Fruit fly (Drosophila melanogaster) Kc167 (cell line): Measurements from ENCODE around the gene CG46468.

Source experiments
- Myc ChIP-seq: fragments of >200 bp; optimal IDR thresholded peaks from 2 replicates; lab custom pipeline; 2017; ENCODE audit warnings: missing external identifiers
- Sin3A ChIP-seq: fragments of >200 bp; optimal IDR thresholded peaks from 2 replicates; lab custom pipeline; 2018; ENCODE audit warnings: missing external identifiers
- h ChIP-seq: fragments of >200 bp; optimal IDR thresholded peaks from 3 replicates; lab custom pipeline; 2018; ENCODE audit warnings: missing external identifiers
- insv ChIP-seq: fragments of >200 bp; optimal IDR thresholded peaks from 3 replicates; lab custom pipeline; 2018; ENCODE audit warnings: missing external identifiers
- psq ChIP-seq: fragments of >200 bp; optimal IDR thresholded peaks from 2 replicates; lab custom pipeline; 2017; ENCODE audit warnings: missing external identifiers
- ttk ChIP-seq: sonication (Bioruptor generic); optimal IDR thresholded peaks from 2 replicates; lab custom pipeline; 2017; ENCODE audit warnings: missing external identifiers

Gene CG46468

DNA sequence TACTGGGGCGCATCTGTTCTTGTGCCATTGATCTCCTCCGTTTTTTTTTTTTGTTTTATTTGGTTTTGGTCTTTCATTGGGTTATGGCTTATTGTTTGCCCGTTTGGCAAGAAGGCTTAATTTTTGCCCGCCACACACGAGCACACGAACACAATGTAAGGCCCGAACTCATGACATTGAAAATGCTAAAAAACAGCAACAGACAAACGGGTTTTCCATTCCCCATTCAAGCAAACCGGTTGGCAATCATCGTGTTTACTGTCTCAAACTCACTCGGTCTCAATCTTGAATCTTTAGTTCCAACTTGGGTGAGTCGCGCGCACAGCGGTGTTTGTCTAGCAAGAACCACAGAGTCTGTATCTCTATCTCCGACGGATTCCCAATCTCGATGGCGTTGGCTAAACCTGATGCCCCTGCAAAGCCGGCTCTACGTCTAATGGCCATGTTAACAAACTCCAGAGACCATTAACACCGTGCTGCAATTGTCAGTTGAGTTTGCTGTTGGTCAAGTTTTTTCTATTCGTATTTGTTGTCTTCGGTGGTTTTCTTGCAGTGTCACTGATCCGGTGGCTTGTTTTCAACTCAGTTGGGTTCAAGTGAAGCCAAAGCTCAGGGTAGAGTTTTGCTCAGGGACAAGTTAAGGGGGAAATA, 56.6 kb downstream of the CG46468 start:
- TF ChIP-seq insv (lab: Kevin White, UChicago) (no peak), ttk (lab: Kevin White, UChicago) (no peak), psq (no peak), h (lab: Kevin White, UChicago) (no peak), Sin3A (lab: Kevin White, UChicago) (no peak), Myc (lab: Kevin White, UChicago) (no peak)

DNA sequence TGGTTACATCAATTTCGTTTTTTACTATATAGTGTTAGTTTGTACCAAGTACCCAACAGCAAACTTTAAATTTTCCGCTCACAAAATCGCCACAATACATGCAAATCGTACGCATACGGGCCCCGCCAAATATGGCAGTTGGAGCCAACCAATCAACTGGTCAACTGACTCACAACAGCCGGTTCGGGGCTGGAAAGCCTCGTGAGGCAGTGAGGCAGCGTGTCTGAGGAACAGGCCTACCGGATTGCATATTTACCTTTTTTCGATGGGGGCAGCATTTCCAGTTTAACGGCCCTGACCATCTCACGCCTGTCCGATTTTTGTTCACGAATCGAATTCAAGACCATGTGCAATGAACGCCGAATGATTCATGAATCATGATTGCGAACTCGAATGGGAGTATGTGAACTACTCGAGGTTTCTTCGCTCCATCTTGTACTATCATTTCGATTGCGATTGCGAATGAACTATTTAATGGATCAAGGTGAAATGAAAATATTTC, 58.7 kb downstream of the CG46468 start:
- TF ChIP-seq Sin3A (lab: Kevin White, UChicago): no peak
- no peak for TF ChIP-seq h (lab: Kevin White, UChicago)
- no peak for TF ChIP-seq insv (lab: Kevin White, UChicago)
- TF ChIP-seq Myc (lab: Kevin White, UChicago): no peak
- no peak for TF ChIP-seq psq
- no peak for TF ChIP-seq ttk (lab: Kevin White, UChicago)

DNA sequence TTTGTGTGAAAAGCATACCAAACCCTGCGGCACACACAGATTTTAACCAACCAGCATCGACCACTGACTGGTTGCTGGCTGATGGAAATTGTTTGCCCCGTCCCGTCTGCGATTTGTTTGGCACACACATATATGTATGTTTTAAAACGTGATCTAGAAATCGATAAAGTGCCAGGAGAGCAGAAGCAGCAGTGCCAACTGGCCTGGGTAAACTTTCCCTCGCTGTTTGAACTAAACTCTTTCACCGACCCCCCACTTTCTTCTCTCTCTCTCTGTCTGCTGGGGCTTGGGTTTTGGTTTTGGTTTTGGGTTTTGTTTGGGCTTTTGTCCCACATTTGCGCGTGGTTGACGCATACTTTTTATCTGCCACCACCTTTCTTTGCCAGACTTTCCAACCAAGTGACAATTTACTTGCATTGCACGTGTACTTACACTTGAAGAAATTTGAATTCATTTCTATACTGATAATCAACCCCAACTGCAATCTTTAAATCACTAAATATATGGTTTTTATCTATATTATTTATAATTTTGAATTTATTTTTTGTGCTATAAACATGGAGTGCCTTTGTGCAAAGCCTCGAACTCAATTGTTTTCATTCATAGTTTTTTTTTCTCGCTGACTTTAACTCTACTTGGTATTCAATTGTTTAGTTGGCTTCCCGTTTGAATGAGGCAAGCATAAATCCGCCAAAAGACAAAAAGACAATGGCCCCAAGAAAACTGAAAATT, 59.7 kb downstream of the CG46468 start:
- TF ChIP-seq insv (lab: Kevin White, UChicago): no peak
- no peak for TF ChIP-seq ttk (lab: Kevin White, UChicago)
- no peak for TF ChIP-seq h (lab: Kevin White, UChicago)
- TF ChIP-seq Myc (lab: Kevin White, UChicago): no peak

DNA sequence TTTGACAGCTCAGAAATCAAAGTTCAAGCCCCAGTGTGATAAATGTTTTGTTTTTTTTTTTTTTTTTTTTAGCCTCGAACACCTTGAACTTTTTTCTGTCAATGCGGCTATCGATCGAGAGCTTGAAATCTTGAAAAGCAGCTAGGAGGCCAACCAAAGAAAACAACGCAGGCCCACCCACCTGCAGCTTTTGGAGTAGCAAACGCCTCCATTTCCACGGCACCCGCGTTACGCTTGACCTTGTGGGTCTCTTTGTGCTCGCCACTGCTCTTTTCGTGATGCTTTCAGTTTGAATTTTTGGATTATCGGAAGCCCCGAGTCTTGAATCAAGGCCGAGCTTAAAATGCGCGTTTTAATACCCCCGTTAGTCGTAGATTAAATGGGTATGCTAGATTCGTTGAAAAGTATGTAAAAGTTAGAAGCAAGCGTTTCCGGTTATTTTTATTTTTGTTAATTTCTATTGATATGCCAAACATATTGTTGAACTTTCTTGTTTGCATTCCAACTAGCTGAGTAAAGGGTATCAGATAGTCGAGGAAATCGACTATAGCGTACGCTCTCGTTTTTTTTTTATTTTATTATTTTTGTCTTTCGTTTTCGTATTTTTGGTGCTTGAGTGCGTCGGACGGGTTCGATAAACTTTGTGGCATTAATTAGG, 62.3 kb downstream of the CG46468 start:
- TF ChIP-seq psq (no peak), h (lab: Kevin White, UChicago) (no peak), ttk (lab: Kevin White, UChicago) (no peak), Myc (lab: Kevin White, UChicago) (no peak), insv (lab: Kevin White, UChicago) (no peak), Sin3A (lab: Kevin White, UChicago) (no peak)

DNA sequence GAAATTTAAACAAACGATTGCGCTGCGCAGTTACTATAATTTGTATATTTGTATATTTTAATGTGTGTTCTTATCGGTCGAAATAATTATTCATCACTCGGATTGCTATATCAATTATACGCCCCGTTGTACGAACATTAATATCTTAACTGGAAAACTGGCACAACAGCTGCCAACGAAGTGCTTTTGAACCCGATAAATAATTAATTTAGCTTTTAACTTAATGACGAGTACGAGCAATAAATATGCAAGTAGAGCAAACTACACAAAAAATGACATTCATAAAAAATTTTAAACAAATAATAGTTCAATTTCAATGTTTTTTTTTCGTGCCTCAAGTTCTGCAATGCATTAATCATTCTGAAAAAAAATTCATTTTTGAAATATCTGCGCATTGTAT, 64.8 kb downstream of the CG46468 start:
- TF ChIP-seq Myc (lab: Kevin White, UChicago): no peak

DNA sequence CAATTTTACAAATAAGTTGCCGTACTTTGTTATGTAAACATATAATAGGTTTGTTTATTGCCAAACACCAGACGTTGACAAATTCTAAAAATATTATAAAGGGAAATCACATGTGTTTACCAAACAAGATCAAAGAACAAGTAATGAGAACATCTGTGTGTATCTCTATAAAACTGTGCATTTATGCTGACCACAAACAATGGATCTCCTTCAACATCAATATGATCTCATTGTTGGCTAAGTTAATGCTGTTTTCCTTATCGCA, 66.3 kb downstream of the CG46468 start:
- TF ChIP-seq Sin3A (lab: Kevin White, UChicago): no peak
- TF ChIP-seq insv (lab: Kevin White, UChicago): no peak
- no peak for TF ChIP-seq Myc (lab: Kevin White, UChicago)
- TF ChIP-seq psq: no peak
- TF ChIP-seq h (lab: Kevin White, UChicago): no peak
- no peak for TF ChIP-seq ttk (lab: Kevin White, UChicago)
